Fruit fly (Drosophila melanogaster) whole organism, embryonic: ENCODE measurements around the gene CG34180.
A peak's percentile ranks its signal among the peaks of the same experiment; 100 is the strongest.

Experiments used
- Aef1 ChIP-seq: fragments of 200-800 bp; sonication (Bioruptor generic); IDR thresholded peaks from 3 replicates; pipeline ENCODE4 v1.3.6; 2022; ENCODE audit warnings: missing biosample characterization, missing genetic modification characterization
- Awh ChIP-seq: fragments of 200-800 bp; sonication (Bioruptor generic); IDR thresholded peaks from 2 replicates; pipeline ENCODE4, ENCODE4 v1.3.6; 2022; ENCODE audit warnings: missing biosample characterization, missing genetic modification characterization
- CG11456 ChIP-seq: fragments of 200-800 bp; sonication (Bioruptor generic); IDR thresholded peaks from 3 replicates; pipeline ENCODE4 v1.3.6; 2022; ENCODE audit warnings: missing biosample characterization, missing genetic modification characterization
- CG12104 ChIP-seq: fragments of 200-800 bp; sonication (Bioruptor generic); optimal IDR thresholded peaks from 3 replicates; lab custom pipeline; 2016; ENCODE audit warnings: missing biosample characterization, missing genetic modification characterization
- CG1233 ChIP-seq: fragments of 200-800 bp; sonication (Bioruptor generic); optimal IDR thresholded peaks from 4 replicates; lab custom pipeline; 2018; ENCODE audit warnings: missing biosample characterization, mild to moderate bottlenecking, missing genetic modification characterization
- CG13296 ChIP-seq: fragments of 200-800 bp; sonication (Bioruptor generic); optimal IDR thresholded peaks from 3 replicates; lab custom pipeline; 2018; ENCODE audit warnings: missing biosample characterization, mild to moderate bottlenecking, missing genetic modification characterization
- CG14014 ChIP-seq: fragments of 200-800 bp; sonication (Bioruptor generic); IDR thresholded peaks from 2 replicates; pipeline ENCODE4 v1.3.6; 2022; ENCODE audit warnings: missing biosample characterization, missing genetic modification characterization
- CG16815 ChIP-seq: fragments of 200-800 bp; sonication (Bioruptor generic); optimal IDR thresholded peaks from 3 replicates; lab custom pipeline; 2017; ENCODE audit warnings: missing biosample characterization, mild to moderate bottlenecking, missing genetic modification characterization
- CG17328 ChIP-seq: fragments of 200-800 bp; sonication (Bioruptor generic); IDR thresholded peaks from 2 replicates; pipeline ENCODE4 v1.3.6; 2022; ENCODE audit warnings: missing biosample characterization, missing genetic modification characterization
- CG17612 ChIP-seq: fragments of 200-800 bp; sonication (Bioruptor generic); IDR thresholded peaks from 2 replicates; pipeline ENCODE4 v1.3.6; 2022; ENCODE audit warnings: missing biosample characterization, missing genetic modification characterization
- CG1792 ChIP-seq: fragments of 200-800 bp; sonication (Bioruptor generic); optimal IDR thresholded peaks from 2 replicates; lab custom pipeline; 2016; ENCODE audit warnings: missing biosample characterization, missing genetic modification characterization
- CG2116 ChIP-seq: fragments of 200-800 bp; sonication (Bioruptor generic); optimal IDR thresholded peaks from 3 replicates; lab custom pipeline; 2018; ENCODE audit warnings: missing biosample characterization, mild to moderate bottlenecking, missing genetic modification characterization
- CG2199 ChIP-seq: fragments of 200-800 bp; sonication (Bioruptor generic); IDR thresholded peaks from 3 replicates; pipeline ENCODE4 v1.3.6; 2022; ENCODE audit warnings: missing biosample characterization, missing genetic modification characterization
- CG2875 ChIP-seq: fragments of 200-800 bp; sonication (Bioruptor generic); optimal IDR thresholded peaks from 2 replicates; lab custom pipeline; 2017; ENCODE audit warnings: missing biosample characterization, mild to moderate bottlenecking, missing genetic modification characterization, missing genetic modification reagents
- CG2889 ChIP-seq: fragments of 200-800 bp; sonication (Bioruptor generic); IDR thresholded peaks from 3 replicates; pipeline ENCODE4 v1.3.6; 2022; ENCODE audit warnings: missing biosample characterization, missing genetic modification characterization
- CG5180 ChIP-seq: fragments of 200-800 bp; sonication (Bioruptor generic); optimal IDR thresholded peaks from 3 replicates; lab custom pipeline; 2017; ENCODE audit warnings: missing biosample characterization, missing genetic modification characterization, mild to moderate bottlenecking, moderate library complexity, missing genetic modification reagents
- CG7271 ChIP-seq: fragments of 200-800 bp; sonication (Bioruptor generic); optimal IDR thresholded peaks from 2 replicates; lab custom pipeline; 2018; ENCODE audit warnings: missing biosample characterization, mild to moderate bottlenecking, missing genetic modification characterization, moderate library complexity
- CG8281 ChIP-seq: fragments of 200-800 bp; sonication (Bioruptor generic); optimal IDR thresholded peaks from 2 replicates; lab custom pipeline; 2018; ENCODE audit warnings: missing biosample characterization, mild to moderate bottlenecking, missing genetic modification characterization, moderate library complexity
- CoRest ChIP-seq: fragments of 200-800 bp; sonication (Bioruptor generic); optimal IDR thresholded peaks from 3 replicates; lab custom pipeline; 2018; ENCODE audit warnings: missing biosample characterization, mild to moderate bottlenecking, missing genetic modification characterization, moderate library complexity
- D19B ChIP-seq: fragments of 200-800 bp; sonication (Bioruptor generic); optimal IDR thresholded peaks from 2 replicates; lab custom pipeline; 2017; ENCODE audit warnings: missing biosample characterization, mild to moderate bottlenecking, missing genetic modification characterization
- Dbx ChIP-seq: fragments of 200-800 bp; sonication (Bioruptor generic); IDR thresholded peaks from 3 replicates; pipeline ENCODE4 v1.3.6; 2022; ENCODE audit warnings: missing biosample characterization, missing genetic modification characterization
- Dfd ChIP-seq, 2 experiments: fragments of >200 bp; optimal IDR thresholded peaks; 2 replicates each; lab custom pipeline; 2017; ENCODE audit warnings: missing biosample characterization in 2 of 2, missing genetic modification characterization in 2 of 2
- E2f1 ChIP-seq: fragments of 200-800 bp; sonication (Bioruptor generic); IDR thresholded peaks from 2 replicates; pipeline ENCODE4 v1.3.6; 2022; ENCODE audit warnings: missing biosample characterization, missing genetic modification characterization
- Fer2 ChIP-seq: fragments of 200-800 bp; sonication (Bioruptor generic); optimal IDR thresholded peaks from 2 replicates; lab custom pipeline; 2018; ENCODE audit warnings: missing biosample characterization, mild to moderate bottlenecking, missing genetic modification characterization, moderate library complexity
- H2.0 ChIP-seq: fragments of 200-800 bp; sonication (Bioruptor generic); IDR thresholded peaks from 2 replicates; pipeline ENCODE4 v1.3.6; 2022; ENCODE audit warnings: missing biosample characterization, missing genetic modification characterization
- Hand ChIP-seq: fragments of 200-800 bp; sonication (Bioruptor generic); optimal IDR thresholded peaks from 2 replicates; lab custom pipeline; 2017; ENCODE audit warnings: mild to moderate bottlenecking, missing biosample characterization, missing genetic modification reagents, missing genetic modification characterization
- MBD-R2 ChIP-seq: fragments of 200-800 bp; sonication (Bioruptor generic); IDR thresholded peaks from 2 replicates; pipeline ENCODE4 v1.3.6; 2022; ENCODE audit warnings: missing biosample characterization, missing genetic modification characterization
- MESR4 ChIP-seq: fragments of 200-800 bp; sonication (Bioruptor generic); optimal IDR thresholded peaks from 2 replicates; lab custom pipeline; 2018; ENCODE audit warnings: missing biosample characterization, mild to moderate bottlenecking, missing genetic modification characterization, moderate library complexity
- Mad ChIP-seq: fragments of 200-800 bp; sonication (Bioruptor generic); optimal IDR thresholded peaks from 2 replicates; lab custom pipeline; 2016; ENCODE audit warnings: missing biosample characterization, missing genetic modification characterization
- Poxn ChIP-seq: fragments of 200-800 bp; sonication (Bioruptor generic); IDR thresholded peaks from 2 replicates; pipeline ENCODE4 v1.3.6; 2022; ENCODE audit warnings: missing biosample characterization, missing genetic modification characterization
- Scr ChIP-seq: fragments of 200-800 bp; sonication (Bioruptor generic); IDR thresholded peaks from 2 replicates; pipeline ENCODE4 v1.3.6; 2022; ENCODE audit warnings: missing biosample characterization, missing genetic modification characterization; ENCODE audit not compliant: partially characterized antibody
- TFAM ChIP-seq: fragments of 200-800 bp; sonication (Bioruptor generic); optimal IDR thresholded peaks from 2 replicates; lab custom pipeline; 2017; ENCODE audit warnings: missing biosample characterization, missing genetic modification characterization, inconsistent platforms
- ara ChIP-seq: fragments of 200-800 bp; sonication (Bioruptor generic); IDR thresholded peaks from 2 replicates; pipeline ENCODE4 v1.3.6; 2022; ENCODE audit warnings: missing biosample characterization, missing genetic modification characterization
- bab2 ChIP-seq: fragments of 200-800 bp; sonication (Bioruptor generic); optimal IDR thresholded peaks from 2 replicates; lab custom pipeline; 2016; ENCODE audit warnings: missing biosample characterization, missing genetic modification characterization
- bcd ChIP-seq: fragments of 200-800 bp; sonication (Bioruptor generic); optimal IDR thresholded peaks from 2 replicates; lab custom pipeline; 2017; ENCODE audit warnings: missing biosample characterization, mild to moderate bottlenecking, missing genetic modification characterization
- chinmo ChIP-seq: fragments of 200-800 bp; sonication (Bioruptor generic); IDR thresholded peaks from 4 replicates; pipeline ENCODE4 v1.3.6; 2022; ENCODE audit warnings: missing biosample characterization, missing genetic modification characterization; ENCODE audit not compliant: partially characterized antibody
- corto ChIP-seq: fragments of 200-800 bp; sonication (Bioruptor generic); optimal IDR thresholded peaks from 2 replicates; lab custom pipeline; 2016; ENCODE audit warnings: missing biosample characterization, mild to moderate bottlenecking, missing genetic modification characterization, moderate library complexity
- crc ChIP-seq: fragments of 200-800 bp; sonication (Bioruptor generic); optimal IDR thresholded peaks from 2 replicates; lab custom pipeline; 2016; ENCODE audit warnings: missing biosample characterization, missing genetic modification characterization
- jigr1 ChIP-seq: fragments of 200-800 bp; sonication (Bioruptor generic); IDR thresholded peaks from 3 replicates; pipeline ENCODE4 v1.3.6; 2022; ENCODE audit warnings: missing biosample characterization, missing genetic modification characterization
- kay ChIP-seq: fragments of 200-800 bp; sonication (Bioruptor generic); optimal IDR thresholded peaks from 2 replicates; lab custom pipeline; 2016; ENCODE audit warnings: missing biosample characterization, missing genetic modification characterization
- lab ChIP-seq: fragments of 200-800 bp; sonication (Bioruptor generic); optimal IDR thresholded peaks from 3 replicates; lab custom pipeline; 2017; ENCODE audit warnings: missing biosample characterization, missing genetic modification characterization, mild to moderate bottlenecking, moderate library complexity, missing genetic modification reagents
- onecut ChIP-seq: fragments of 200-800 bp; sonication (Bioruptor generic); IDR thresholded peaks from 2 replicates; pipeline ENCODE4 v1.3.6; 2022; ENCODE audit warnings: missing biosample characterization, missing genetic modification characterization
- pzg ChIP-seq: fragments of 200-800 bp; sonication (Bioruptor generic); optimal IDR thresholded peaks from 3 replicates; lab custom pipeline; 2018; ENCODE audit warnings: missing biosample characterization, mild to moderate bottlenecking, missing genetic modification characterization, moderate library complexity
- ranshi ChIP-seq: fragments of 200-800 bp; sonication (Bioruptor generic); IDR thresholded peaks from 2 replicates; pipeline ENCODE4 v1.3.6; 2022; ENCODE audit warnings: missing biosample characterization, missing genetic modification characterization
- slbo ChIP-seq: fragments of 200-800 bp; sonication (Bioruptor generic); IDR thresholded peaks from 2 replicates; pipeline ENCODE4 v1.3.6; 2022; ENCODE audit warnings: missing biosample characterization, missing genetic modification characterization
- tio ChIP-seq: fragments of 200-800 bp; sonication (Bioruptor generic); optimal IDR thresholded peaks from 2 replicates; lab custom pipeline; 2017; ENCODE audit warnings: missing biosample characterization, missing genetic modification characterization, inconsistent platforms
- tll ChIP-seq, 2 experiments: fragments of 200-800 bp in 1 of 2; fragments of >200 bp in 1 of 2; sonication (Bioruptor generic) in 1 of 2; optimal IDR thresholded peaks; 2 replicates each; lab custom pipeline; 2017 to 2019; ENCODE audit warnings: missing biosample characterization in 2 of 2, missing genetic modification characterization in 2 of 2, mild to moderate bottlenecking in 1 of 2, moderate library complexity in 1 of 2
- wdn ChIP-seq: fragments of 200-800 bp; sonication (Bioruptor generic); IDR thresholded peaks from 2 replicates; pipeline ENCODE4 v1.3.6; 2022; ENCODE audit warnings: missing biosample characterization, missing genetic modification characterization
- wor ChIP-seq: fragments of 200-800 bp; sonication (Bioruptor generic); IDR thresholded peaks from 2 replicates; pipeline ENCODE4 v1.3.6; 2022; ENCODE audit warnings: missing biosample characterization, missing genetic modification characterization

Gene CG34180

DNA sequence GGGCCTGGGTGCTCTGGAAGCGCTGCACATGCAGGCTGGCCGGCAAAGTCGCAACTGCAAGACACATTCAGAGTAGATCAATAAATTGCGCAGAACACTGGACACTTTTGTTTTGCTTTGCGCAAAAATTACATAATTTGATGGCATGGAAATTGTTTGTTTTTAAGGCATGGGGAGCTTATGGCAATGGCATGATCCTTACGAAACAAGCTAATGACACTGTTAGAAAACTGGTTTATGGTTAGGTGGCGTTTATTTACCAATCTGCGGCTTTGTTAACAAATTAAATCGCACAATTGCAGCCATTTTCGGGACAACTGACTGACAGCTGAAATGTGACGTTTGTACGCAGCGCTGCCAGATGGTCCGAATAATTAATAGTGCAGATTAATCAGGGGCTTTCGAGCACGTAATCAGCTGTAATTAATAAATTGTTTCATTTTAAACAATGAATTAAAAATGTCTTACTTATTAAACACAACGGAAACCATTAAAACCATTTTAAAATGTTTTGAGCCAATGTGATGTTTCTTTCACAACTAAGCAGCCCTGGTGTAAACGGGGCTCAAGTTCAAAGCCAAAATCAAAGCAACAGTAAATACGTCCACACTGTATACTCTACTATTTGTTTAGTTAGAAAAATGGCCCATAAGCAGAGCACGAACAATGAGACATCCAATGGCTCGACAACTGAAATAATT is 2.2 kb downstream of the CG34180 start, which contains the start of the genes ND-51 and CG13994 (continued):
- TF ChIP-seq CG2116 (GFP tag; lab: Kevin White, UChicago) (peak; percentile 73), CG17328 (peak; percentile 79), CG12104 (peak; percentile 71), CG2875 (peak; percentile 69), CG14014 (peak; percentile 81), CoRest (tag; lab: Kevin White, UChicago) (peak; percentile 90), crc (GFP tag; lab: Kevin White, UChicago) (peak; percentile 71), wor (GFP tag; lab: Robert Waterston, UW) (peak; percentile 29; the same call in 1 of the 2 replicates), wdn (GFP tag; lab: Robert Waterston, UW) (peak; percentile 74), CG11456 (GFP tag; lab: Robert Waterston, UW) (peak; percentile 86), slbo (peak; percentile 89), Awh (GFP tag; lab: Robert Waterston, UW) (peak; percentile 69), jigr1 (GFP tag; lab: Robert Waterston, UW) (peak; percentile 34; the same call in 1 of the 3 replicates), pzg (GFP tag; lab: Kevin White, UChicago) (peak; percentile 81), Aef1 (GFP tag; lab: Robert Waterston, UW) (peak; percentile 75), E2f1 (GFP tag; lab: Robert Waterston, UW) (peak; percentile 75), Hand (GFP tag; lab: Kevin White, UChicago) (no peak), CG8281 (tag; lab: Kevin White, UChicago) (peak; percentile 34), CG16815 (GFP tag; lab: Kevin White, UChicago) (peak; percentile 54), tll (GFP tag; optimal IDR thresholded peaks at IDR 0.05; lab: Kevin White, UChicago) (peak; percentile 77 to 91), Dbx (peak; percentile 87), Scr (GFP tag; lab: Robert Waterston, UW) (peak; percentile 44; the same call in 1 of the 2 replicates), MESR4 (GFP tag; lab: Kevin White, UChicago) (peak; percentile 48), corto (GFP tag; lab: Kevin White, UChicago) (no peak), CG17612 (GFP tag; lab: Robert Waterston, UW) (0 out of 2 replicates have a peak, but pooled peaks have one; percentile 33), ranshi (GFP tag; lab: Robert Waterston, UW) (peak; percentile 87), CG1233 (peak; percentile 51), bab2 (GFP tag; lab: Kevin White, UChicago) (peak; percentile 91), chinmo (no peak), lab (GFP tag; lab: Kevin White, UChicago) (peak; percentile 87), CG13296 (peak; percentile 80), CG7271 (tag; lab: Kevin White, UChicago) (peak; percentile 40), ara (GFP tag; lab: Robert Waterston, UW) (peak; percentile 74), Dfd (GFP tag; optimal IDR thresholded peaks at IDR 0.05; lab: Kevin White, UChicago) (no peak), Fer2 (tag; lab: Kevin White, UChicago) (peak; percentile 82), Mad (GFP tag; lab: Kevin White, UChicago) (peak; percentile 93), kay (GFP tag; lab: Kevin White, UChicago) (peak; percentile 31), TFAM (no peak), MBD-R2 (GFP tag; lab: Robert Waterston, UW) (peak; percentile 86), D19B (GFP tag; lab: Kevin White, UChicago) (peak; percentile 63), tio (GFP tag; lab: Kevin White, UChicago) (no peak), CG2889 (GFP tag; lab: Robert Waterston, UW) (peak; percentile 83), Poxn (GFP tag; lab: Robert Waterston, UW) (0 out of 2 replicates have a peak, but pooled peaks have one; percentile 54), CG5180 (peak; percentile 42), onecut (peak; percentile 41; the same call in 1 of the 2 replicates), CG2199 (GFP tag; lab: Robert Waterston, UW) (0 out of 3 replicates have a peak, but pooled peaks have one; percentile 76), bcd (GFP tag; lab: Kevin White, UChicago) (peak; percentile 86), CG1792 (GFP tag; lab: Kevin White, UChicago) (peak; percentile 78), H2.0 (GFP tag; lab: Robert Waterston, UW) (peak; percentile 73)
